Fruit fly (Drosophila melanogaster): ENCODE data around the gene CG18766.
A peak's percentile ranks its signal among the peaks of the same experiment; 100 is the strongest.

The CG18766 gene

DNA sequence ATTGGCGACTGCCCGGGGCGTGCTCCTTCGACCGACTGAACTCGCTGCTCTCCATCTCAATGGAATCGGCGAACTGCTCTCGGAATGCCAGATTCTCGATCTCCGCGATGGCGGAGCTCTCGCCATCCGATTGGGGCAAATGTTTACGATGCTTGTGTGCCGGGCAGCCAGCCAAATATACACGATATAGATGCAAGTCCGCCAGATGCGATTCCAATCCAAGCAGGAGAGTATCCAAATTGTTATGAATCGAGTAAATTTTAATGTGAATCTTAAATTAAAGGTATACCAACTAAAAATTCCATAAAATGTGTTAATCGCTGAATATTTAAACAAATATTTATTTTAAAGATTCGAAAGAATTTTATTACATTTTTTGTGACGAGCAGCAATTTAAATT, 2.8 kb upstream of the CG18766 start, which contains the start of gene CG5984:
TSS of gene CG5984 (minus strand) at position 101 of the 400 bp plus-strand sequence.
- no peak for TF ChIP-seq CG8478 (optimal IDR thresholded peaks at IDR 0.05)
- TF ChIP-seq usp (GFP tag; optimal IDR thresholded peaks at IDR 0.05): no peak
- TF ChIP-seq pan (optimal IDR thresholded peaks at IDR 0.05): no peak
- TF ChIP-seq EcR (GFP tag; optimal IDR thresholded peaks at IDR 0.05): no peak
- no peak for TF ChIP-seq psq (optimal IDR thresholded peaks at IDR 0.05)
- no peak for TF ChIP-seq Dll (optimal IDR thresholded peaks at IDR 0.05)

DNA sequence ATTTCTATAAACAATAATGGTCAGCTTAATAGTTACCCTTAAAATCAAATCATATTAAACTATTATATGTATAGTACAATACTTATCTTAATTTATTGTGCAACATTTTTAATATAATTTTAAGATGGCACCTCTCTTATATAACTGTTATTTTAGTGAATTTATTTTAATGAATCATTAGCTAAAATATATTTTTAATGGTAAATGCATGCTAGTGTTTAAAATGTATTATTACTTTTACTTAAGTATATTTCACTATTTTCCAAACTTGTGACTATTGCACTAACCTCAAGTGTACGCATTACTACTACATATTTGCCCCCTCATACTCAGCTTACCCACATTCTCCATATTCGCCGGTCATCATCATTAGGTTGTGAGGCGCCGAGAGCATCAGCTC, 1.2 kb upstream of the CG18766 start:
- TF ChIP-seq CG8478 (optimal IDR thresholded peaks at IDR 0.05): no peak

DNA sequence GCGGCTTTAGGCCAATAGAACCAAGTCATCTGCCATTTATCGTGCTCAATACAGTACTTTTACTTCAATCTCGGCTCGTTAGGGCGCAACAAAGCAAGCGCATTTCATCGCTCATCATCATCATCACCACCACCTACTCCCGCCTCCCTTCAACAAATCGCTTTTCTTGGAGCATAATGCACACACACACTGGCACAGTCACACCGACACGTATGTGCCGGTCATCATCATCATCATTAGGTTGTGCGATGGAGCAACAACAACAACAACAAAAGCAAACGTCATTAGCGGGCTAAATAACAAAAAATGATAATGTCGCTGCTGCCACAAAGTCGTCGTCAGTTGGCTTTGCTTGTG, 330 bp upstream of the CG18766 start:
- TF ChIP-seq psq (optimal IDR thresholded peaks at IDR 0.05): no peak
- TF ChIP-seq usp (GFP tag; optimal IDR thresholded peaks at IDR 0.05): no peak
- TF ChIP-seq pan (optimal IDR thresholded peaks at IDR 0.05): no peak
- no peak for TF ChIP-seq Dll (optimal IDR thresholded peaks at IDR 0.05)
- TF ChIP-seq CG8478 (optimal IDR thresholded peaks at IDR 0.05): no peak
- TF ChIP-seq EcR (GFP tag; optimal IDR thresholded peaks at IDR 0.05): no peak

DNA sequence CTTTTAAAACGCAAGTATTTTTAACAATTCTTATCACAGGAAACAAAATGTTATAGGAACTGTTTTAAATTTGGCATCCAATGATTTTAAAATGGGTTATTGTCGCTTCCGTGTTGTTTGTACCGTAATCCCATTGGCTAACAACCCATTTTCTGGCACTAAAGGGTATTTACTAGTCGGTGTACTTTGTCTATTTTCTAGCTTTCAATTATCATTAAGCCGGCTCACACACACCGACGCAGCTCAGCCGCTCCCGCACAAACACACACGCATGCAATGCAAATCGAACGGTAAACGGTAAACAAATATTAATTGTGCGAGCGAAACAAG, 672 bp downstream of the CG18766 start:
- TF ChIP-seq psq (optimal IDR thresholded peaks at IDR 0.05): no peak
- TF ChIP-seq usp (GFP tag; optimal IDR thresholded peaks at IDR 0.05): no peak
- no peak for TF ChIP-seq EcR (GFP tag; optimal IDR thresholded peaks at IDR 0.05)
- no peak for TF ChIP-seq pan (optimal IDR thresholded peaks at IDR 0.05)
- TF ChIP-seq CG8478 (optimal IDR thresholded peaks at IDR 0.05): no peak
- no peak for TF ChIP-seq Dll (optimal IDR thresholded peaks at IDR 0.05)

DNA sequence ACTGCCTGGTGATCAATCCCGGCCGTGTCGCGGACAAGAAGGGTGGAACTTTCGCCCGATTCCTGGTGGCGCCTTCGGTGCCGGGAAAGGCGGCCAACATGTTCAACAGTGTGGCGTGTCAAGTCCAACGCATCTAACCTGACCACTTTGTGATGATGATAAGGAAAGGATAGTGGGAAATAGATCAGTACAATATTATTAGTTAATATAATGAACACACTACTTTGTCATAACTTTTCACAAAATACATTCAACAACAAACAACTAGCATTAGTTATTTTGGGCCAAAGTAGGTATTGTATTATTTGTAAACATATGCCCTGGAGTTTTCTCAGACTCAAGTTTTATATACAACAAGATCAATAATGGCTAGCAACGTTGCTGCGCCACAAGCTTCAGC, 4.1 kb downstream of the CG18766 start, which contains the start of gene CG17991:
TSS of gene CG17991 (plus strand) at position 301 of the 400 bp plus-strand sequence.
- TF ChIP-seq EcR (GFP tag; optimal IDR thresholded peaks at IDR 0.05): no peak

DNA sequence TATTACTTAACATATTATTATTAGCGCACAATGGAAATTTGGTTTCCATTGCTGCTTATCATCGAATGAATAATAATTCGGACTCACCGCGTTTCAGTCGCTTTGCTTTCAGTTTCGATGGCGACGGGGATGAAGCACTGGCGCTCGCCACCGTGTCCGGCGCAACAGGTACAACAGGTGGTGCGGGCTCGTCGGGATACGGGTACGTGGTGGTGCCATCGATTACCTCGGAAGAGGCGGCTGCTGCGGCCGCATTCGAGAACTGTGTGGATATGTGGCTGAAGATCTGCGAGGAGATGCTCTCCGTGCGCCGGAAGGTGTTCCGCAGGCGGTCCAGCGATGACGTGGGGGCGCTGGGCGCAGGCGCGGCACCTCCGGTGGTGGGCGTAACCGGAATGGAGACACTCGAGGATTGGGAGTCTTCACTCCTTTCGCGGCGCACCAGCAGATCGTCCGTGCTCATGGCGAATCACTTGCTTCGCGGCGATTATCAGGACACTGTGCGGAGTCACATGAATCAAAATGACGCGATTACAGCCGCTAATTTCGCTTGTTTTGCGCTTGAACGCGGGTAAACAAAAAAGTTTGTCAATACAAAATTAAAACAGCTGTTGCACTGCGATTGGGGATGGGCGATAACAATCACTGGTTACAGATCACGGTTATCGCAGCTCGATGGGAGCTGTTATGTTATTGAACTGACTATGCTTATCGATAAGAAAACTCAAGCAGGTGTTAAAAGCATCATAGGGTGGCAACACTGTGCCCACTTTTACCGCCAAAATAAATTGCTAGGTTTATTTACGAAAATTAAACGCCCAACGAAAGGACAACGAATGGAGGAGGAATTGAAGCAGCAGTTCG, 6.4 kb downstream of the CG18766 start, which contains the start of the genes CG31064 and PolA2:
TSS of gene CG31064 (minus strand) at position 648 of the 864 bp plus-strand sequence.
TSS of gene PolA2 (plus strand) at position 726 of the 864 bp plus-strand sequence.
- TF ChIP-seq usp (GFP tag; optimal IDR thresholded peaks at IDR 0.05): no peak
- TF ChIP-seq pan (optimal IDR thresholded peaks at IDR 0.05): no peak
- TF ChIP-seq CG8478 (optimal IDR thresholded peaks at IDR 0.05): no peak
- TF ChIP-seq Dll (optimal IDR thresholded peaks at IDR 0.05): no peak
- TF ChIP-seq psq (optimal IDR thresholded peaks at IDR 0.05): no peak
- TF ChIP-seq EcR (GFP tag; optimal IDR thresholded peaks at IDR 0.05): no peak

DNA sequence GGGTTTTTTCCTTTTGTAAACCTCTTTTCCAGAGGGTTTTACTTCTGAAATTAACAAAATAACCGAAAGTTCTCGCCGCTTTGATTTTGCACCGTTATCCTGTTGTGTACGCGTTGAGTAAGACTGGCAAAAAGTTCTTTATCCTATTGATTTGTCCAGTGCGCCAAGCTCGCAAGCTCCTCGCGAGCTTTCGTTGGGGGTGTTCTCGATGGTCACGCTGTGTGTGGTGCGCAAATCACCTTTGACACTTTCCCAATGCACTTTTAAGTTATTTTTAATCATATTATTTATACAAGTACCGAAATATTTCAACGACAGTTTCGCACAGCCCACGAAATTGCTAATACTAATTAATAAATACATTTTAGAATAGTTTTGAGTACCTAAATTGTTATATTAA, 7.1 kb downstream of the CG18766 start:
- no peak for TF ChIP-seq psq (optimal IDR thresholded peaks at IDR 0.05)
- TF ChIP-seq Dll (optimal IDR thresholded peaks at IDR 0.05): no peak
- TF ChIP-seq usp (GFP tag; optimal IDR thresholded peaks at IDR 0.05): no peak
- no peak for TF ChIP-seq CG8478 (optimal IDR thresholded peaks at IDR 0.05)
- TF ChIP-seq pan (optimal IDR thresholded peaks at IDR 0.05): no peak
- no peak for TF ChIP-seq EcR (GFP tag; optimal IDR thresholded peaks at IDR 0.05)

DNA sequence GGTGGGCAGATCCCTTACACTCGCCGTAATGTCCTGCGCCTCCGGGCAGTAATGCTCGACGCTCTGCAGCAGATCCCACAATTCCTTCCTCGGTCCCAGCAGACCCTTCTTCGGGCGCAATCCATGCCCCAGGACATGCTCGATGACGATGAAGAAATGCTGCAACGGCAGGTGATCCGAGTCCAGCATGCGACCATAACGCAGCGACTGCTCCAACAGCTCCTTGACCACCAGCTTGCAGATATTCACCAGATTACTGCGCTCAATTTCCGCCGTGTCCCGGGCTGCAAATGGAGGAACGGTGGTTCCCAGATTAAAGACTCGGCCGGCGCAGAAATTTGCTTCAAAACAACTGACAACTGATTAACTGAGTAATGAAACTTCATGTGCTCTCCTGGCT, 11.7 kb downstream of the CG18766 start, which contains the start of gene CG31068:
TSS of gene CG31068 (plus strand) at position 301 of the 400 bp plus-strand sequence.
- TF ChIP-seq usp (GFP tag; optimal IDR thresholded peaks at IDR 0.05) (no peak), pan (optimal IDR thresholded peaks at IDR 0.05) (no peak), CG8478 (optimal IDR thresholded peaks at IDR 0.05) (no peak), EcR (GFP tag; optimal IDR thresholded peaks at IDR 0.05) (no peak), Dll (optimal IDR thresholded peaks at IDR 0.05) (no peak), psq (optimal IDR thresholded peaks at IDR 0.05) (no peak)

DNA sequence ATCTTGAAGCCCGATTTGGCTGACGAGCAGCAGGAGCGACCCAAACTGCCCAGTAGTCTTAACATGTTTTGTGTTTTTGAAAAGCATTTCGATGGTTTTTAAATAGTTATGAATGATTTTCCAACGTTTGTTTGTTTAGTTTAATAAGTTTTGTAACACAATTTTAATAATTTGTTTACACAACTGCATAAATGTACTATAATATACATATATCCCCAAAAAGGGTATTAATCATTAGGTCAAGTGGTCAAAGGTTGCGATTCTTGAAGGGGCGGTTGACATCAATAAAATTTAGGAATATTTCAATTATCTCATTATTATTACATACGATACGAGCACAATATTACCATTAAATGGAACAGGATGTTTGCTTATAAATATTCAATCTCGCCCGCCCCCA, 15.7 kb downstream of the CG18766 start, which contains the start of gene CG42814:
TSS of gene CG42814 (minus strand) at position 101 of the 400 bp plus-strand sequence.
- TF ChIP-seq EcR (GFP tag; optimal IDR thresholded peaks at IDR 0.05): no peak
- TF ChIP-seq CG8478 (optimal IDR thresholded peaks at IDR 0.05): no peak
- no peak for TF ChIP-seq Dll (optimal IDR thresholded peaks at IDR 0.05)

DNA sequence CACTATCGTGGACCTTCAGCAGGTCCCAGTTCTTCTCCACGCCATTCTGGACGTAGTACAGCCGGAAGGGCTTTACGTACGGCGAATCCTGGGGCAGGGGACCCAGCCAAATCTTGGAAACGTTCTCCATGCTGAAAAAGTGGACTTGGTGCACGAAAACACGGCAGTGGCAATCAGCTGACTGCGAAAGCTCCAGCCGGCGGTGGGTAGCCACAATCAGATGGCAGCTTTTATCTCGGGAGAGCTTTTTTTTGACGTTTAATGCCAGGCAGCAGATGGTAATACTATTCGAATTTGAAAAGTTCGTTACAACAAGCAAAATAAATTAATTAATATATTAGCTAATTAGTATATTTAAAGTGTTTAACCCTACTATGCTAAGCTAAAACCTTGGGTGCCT, 16.7 kb downstream of the CG18766 start, which contains the start of gene CG42813:
TSS of gene CG42813 (minus strand) at position 220 of the 400 bp plus-strand sequence.
- TF ChIP-seq psq (optimal IDR thresholded peaks at IDR 0.05): no peak
- TF ChIP-seq Dll (optimal IDR thresholded peaks at IDR 0.05): no peak
- TF ChIP-seq pan (optimal IDR thresholded peaks at IDR 0.05): no peak
- no peak for TF ChIP-seq usp (GFP tag; optimal IDR thresholded peaks at IDR 0.05)
- TF ChIP-seq EcR (GFP tag; optimal IDR thresholded peaks at IDR 0.05): no peak
- no peak for TF ChIP-seq CG8478 (optimal IDR thresholded peaks at IDR 0.05)

DNA sequence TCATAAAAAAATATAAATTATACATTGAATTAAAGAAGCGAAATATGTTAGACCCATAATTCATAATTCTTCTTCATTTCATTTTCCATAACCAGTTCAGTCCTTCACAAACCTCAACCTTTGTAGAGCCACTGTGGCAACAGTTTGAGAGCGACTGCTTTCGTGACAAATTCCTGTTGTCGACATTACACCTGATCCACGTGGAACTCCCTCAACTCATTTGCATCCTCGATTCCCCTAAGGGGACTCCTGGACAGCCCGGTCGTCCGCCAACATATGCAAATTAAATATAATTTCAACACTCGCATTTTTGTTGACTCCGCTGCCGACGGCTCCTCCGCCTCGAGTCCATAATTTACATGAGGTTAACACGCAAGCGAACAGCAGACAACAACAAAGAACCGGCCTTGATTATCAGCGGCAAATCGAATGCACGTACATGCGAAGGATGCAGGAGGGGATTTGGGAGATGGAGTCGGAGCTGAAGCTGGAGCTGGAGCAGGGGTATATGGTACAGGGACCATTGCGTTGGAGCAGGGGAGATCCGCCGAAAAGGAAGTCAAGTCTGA, 18.9 kb downstream of the CG18766 start:
- TF ChIP-seq pan (optimal IDR thresholded peaks at IDR 0.05): no peak
- no peak for TF ChIP-seq Dll (optimal IDR thresholded peaks at IDR 0.05)
- TF ChIP-seq EcR (GFP tag; optimal IDR thresholded peaks at IDR 0.05): no peak
- no peak for TF ChIP-seq CG8478 (optimal IDR thresholded peaks at IDR 0.05)

DNA sequence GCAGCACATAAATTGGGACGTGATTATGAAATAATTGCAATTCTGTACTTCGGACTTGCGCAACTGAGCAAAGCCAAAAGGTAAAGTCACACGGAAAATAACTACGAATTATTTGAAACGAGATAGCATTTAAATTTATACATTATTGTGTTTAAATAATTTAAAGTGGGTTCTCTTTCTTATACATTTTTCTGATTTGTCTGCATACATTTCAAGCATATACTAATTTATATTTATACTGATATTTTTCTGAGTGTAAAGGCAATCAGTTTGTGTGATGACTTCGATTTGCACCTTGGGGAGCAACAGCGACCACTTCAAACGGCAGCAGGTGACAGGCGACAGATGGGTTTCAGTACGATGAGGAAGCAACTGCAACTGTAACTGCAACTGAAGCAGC, 19.6 kb downstream of the CG18766 start:
- TF ChIP-seq Dll (optimal IDR thresholded peaks at IDR 0.05) (peak; percentile 1), psq (optimal IDR thresholded peaks at IDR 0.05) (no peak), EcR (GFP tag; optimal IDR thresholded peaks at IDR 0.05) (no peak)

DNA sequence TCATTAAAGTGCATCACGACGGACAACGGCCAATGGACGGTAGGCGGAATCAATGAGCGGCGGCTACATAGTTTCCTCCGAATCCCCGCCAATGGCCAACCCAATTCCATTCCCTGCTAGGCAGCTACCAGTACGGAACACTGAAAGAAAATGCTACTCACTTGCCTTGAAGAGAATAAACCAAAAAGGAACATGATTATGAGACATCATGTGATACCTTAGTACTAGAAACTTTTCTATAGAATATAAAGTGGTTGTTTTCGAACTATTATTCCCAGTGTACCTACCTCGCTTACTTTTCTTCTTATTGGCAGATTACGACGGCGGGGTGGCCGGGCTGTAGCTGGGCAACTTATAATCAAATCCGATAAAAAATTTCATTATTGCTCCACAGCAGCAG, 20.3 kb downstream of the CG18766 start:
- TF ChIP-seq CG8478 (optimal IDR thresholded peaks at IDR 0.05) (no peak), pan (optimal IDR thresholded peaks at IDR 0.05) (no peak), usp (GFP tag; optimal IDR thresholded peaks at IDR 0.05) (no peak), Dll (optimal IDR thresholded peaks at IDR 0.05) (no peak), psq (optimal IDR thresholded peaks at IDR 0.05) (no peak), EcR (GFP tag; optimal IDR thresholded peaks at IDR 0.05) (no peak)

All from whole organism.